Fruit fly (Drosophila melanogaster) whole organism, embryonic: ENCODE data around the gene CG3339.

Source experiments
- Abd-B ChIP-seq: fragments of 200-800 bp; sonication (Bioruptor generic); optimal IDR thresholded peaks from 2 replicates; lab custom pipeline; 2018; ENCODE audit warnings: missing biosample characterization, mild to moderate bottlenecking, missing genetic modification characterization, moderate library complexity
- BtbVII ChIP-seq: fragments of 200-800 bp; sonication (Bioruptor generic); optimal IDR thresholded peaks from 3 replicates; lab custom pipeline; 2017; ENCODE audit warnings: missing biosample characterization, mild to moderate bottlenecking, missing genetic modification characterization
- CG10543 ChIP-seq: fragments of 200-800 bp; sonication (Bioruptor generic); optimal IDR thresholded peaks from 3 replicates; lab custom pipeline; 2017; ENCODE audit warnings: missing biosample characterization, mild to moderate bottlenecking, missing genetic modification characterization, moderate library complexity
- CG10654 ChIP-seq: fragments of 200-800 bp; sonication (Bioruptor generic); optimal IDR thresholded peaks from 2 replicates; lab custom pipeline; 2016; ENCODE audit warnings: missing biosample characterization, missing genetic modification characterization
- CG11398 ChIP-seq: fragments of 200-800 bp; sonication (Bioruptor generic); optimal IDR thresholded peaks from 2 replicates; lab custom pipeline; 2016; ENCODE audit warnings: missing biosample characterization, missing genetic modification characterization
- CG12219 ChIP-seq: fragments of 200-800 bp; sonication (Bioruptor generic); optimal IDR thresholded peaks from 3 replicates; lab custom pipeline; 2018; ENCODE audit warnings: missing biosample characterization, mild to moderate bottlenecking, missing genetic modification characterization
- CG1233 ChIP-seq: fragments of 200-800 bp; sonication (Bioruptor generic); optimal IDR thresholded peaks from 4 replicates; lab custom pipeline; 2018; ENCODE audit warnings: missing biosample characterization, mild to moderate bottlenecking, missing genetic modification characterization
- CG14667 ChIP-seq: fragments of 200-800 bp; sonication (Bioruptor generic); IDR thresholded peaks from 2 replicates; pipeline ENCODE4 v1.3.6; 2022; ENCODE audit warnings: missing biosample characterization, missing genetic modification characterization
- CG15011 ChIP-seq: fragments of 200-800 bp; sonication (Bioruptor generic); optimal IDR thresholded peaks from 3 replicates; lab custom pipeline; 2018; ENCODE audit warnings: missing biosample characterization, mild to moderate bottlenecking, missing genetic modification characterization
- CG15514 ChIP-seq: fragments of 200-800 bp; sonication (Bioruptor generic); optimal IDR thresholded peaks from 3 replicates; lab custom pipeline; 2017; ENCODE audit warnings: missing biosample characterization, missing genetic modification characterization, mild to moderate bottlenecking, moderate library complexity, missing genetic modification reagents
- CG17802 ChIP-seq: fragments of 200-800 bp; sonication (Bioruptor generic); optimal IDR thresholded peaks from 2 replicates; lab custom pipeline; 2018; ENCODE audit warnings: missing biosample characterization, mild to moderate bottlenecking, missing genetic modification characterization, moderate library complexity
- CG17912 ChIP-seq: fragments of 200-800 bp; sonication (Bioruptor generic); optimal IDR thresholded peaks from 2 replicates; lab custom pipeline; 2018; ENCODE audit warnings: missing biosample characterization, mild to moderate bottlenecking, missing genetic modification characterization
- CG18262 ChIP-seq: fragments of 200-800 bp; optimal IDR thresholded peaks from 3 replicates; lab custom pipeline; 2019; ENCODE audit warnings: missing biosample characterization, mild to moderate bottlenecking, missing genetic modification characterization, moderate library complexity
- CG33557 ChIP-seq: fragments of 200-800 bp; sonication (Bioruptor generic); optimal IDR thresholded peaks from 2 replicates; lab custom pipeline; 2019; ENCODE audit warnings: missing biosample characterization, mild to moderate bottlenecking, missing genetic modification characterization, moderate library complexity
- CG3407 ChIP-seq: fragments of 200-800 bp; sonication (Bioruptor generic); optimal IDR thresholded peaks from 2 replicates; lab custom pipeline; 2018; ENCODE audit warnings: missing biosample characterization, mild to moderate bottlenecking, missing genetic modification characterization
- CG4328 ChIP-seq: fragments of 200-800 bp; sonication (Bioruptor generic); optimal IDR thresholded peaks from 3 replicates; lab custom pipeline; 2017; ENCODE audit warnings: missing biosample characterization, missing genetic modification reagents, missing genetic modification characterization
- CG4730 ChIP-seq: fragments of 200-800 bp; sonication (Bioruptor generic); IDR thresholded peaks from 2 replicates; pipeline ENCODE4 v1.3.6; 2022; ENCODE audit warnings: missing biosample characterization, missing genetic modification characterization
- CG7745 ChIP-seq: fragments of 200-800 bp; sonication (Bioruptor generic); optimal IDR thresholded peaks from 2 replicates; lab custom pipeline; 2018; ENCODE audit warnings: missing biosample characterization, mild to moderate bottlenecking, missing genetic modification characterization, moderate library complexity
- CG7839 ChIP-seq: fragments of 200-800 bp; sonication (Bioruptor generic); optimal IDR thresholded peaks from 3 replicates; lab custom pipeline; 2018; ENCODE audit warnings: missing biosample characterization, mild to moderate bottlenecking, missing genetic modification characterization, moderate library complexity
- CG7963 ChIP-seq: fragments of 200-800 bp; sonication (Bioruptor generic); IDR thresholded peaks from 3 replicates; pipeline ENCODE4 v1.3.6; 2022; ENCODE audit warnings: missing biosample characterization, missing genetic modification characterization; ENCODE audit not compliant: partially characterized antibody
- CG8359 ChIP-seq: fragments of 200-800 bp; sonication (Bioruptor generic); optimal IDR thresholded peaks from 2 replicates; lab custom pipeline; 2017; ENCODE audit warnings: missing biosample characterization, mild to moderate bottlenecking, missing genetic modification characterization, borderline replicate concordance
- CG9727 ChIP-seq: fragments of 200-800 bp; sonication (Bioruptor generic); optimal IDR thresholded peaks from 3 replicates; lab custom pipeline; 2017; ENCODE audit warnings: missing biosample characterization, mild to moderate bottlenecking, missing genetic modification characterization
- D19A ChIP-seq: fragments of 200-800 bp; optimal IDR thresholded peaks from 3 replicates; lab custom pipeline; 2019; ENCODE audit warnings: missing biosample characterization, mild to moderate bottlenecking, missing genetic modification characterization, moderate library complexity
- Dek ChIP-seq: fragments of 200-800 bp; sonication (Bioruptor generic); optimal IDR thresholded peaks from 3 replicates; lab custom pipeline; 2019; ENCODE audit warnings: missing biosample characterization, mild to moderate bottlenecking, missing genetic modification characterization, moderate library complexity
- H15 ChIP-seq: fragments of 200-800 bp; sonication (Bioruptor generic); IDR thresholded peaks from 3 replicates; pipeline ENCODE4 v1.3.6; 2022; ENCODE audit warnings: missing biosample characterization, missing genetic modification characterization
- H2.0 ChIP-seq: fragments of 200-800 bp; sonication (Bioruptor generic); IDR thresholded peaks from 2 replicates; pipeline ENCODE4 v1.3.6; 2022; ENCODE audit warnings: missing biosample characterization, missing genetic modification characterization
- HHEX ChIP-seq: fragments of 200-800 bp; sonication (Bioruptor generic); optimal IDR thresholded peaks from 3 replicates; lab custom pipeline; 2017; ENCODE audit warnings: missing biosample characterization, mild to moderate bottlenecking, missing genetic modification characterization, missing genetic modification reagents
- Hey ChIP-seq: fragments of 200-800 bp; sonication (Bioruptor generic); optimal IDR thresholded peaks from 3 replicates; lab custom pipeline; 2018; ENCODE audit warnings: missing biosample characterization, mild to moderate bottlenecking, missing genetic modification characterization
- Hr3 ChIP-seq: fragments of 200-800 bp; sonication (Bioruptor generic); optimal IDR thresholded peaks from 3 replicates; lab custom pipeline; 2016; ENCODE audit warnings: missing biosample characterization, missing genetic modification characterization
- Med ChIP-seq: fragments of 200-800 bp; sonication (Bioruptor generic); peaks from one replicate; lab custom pipeline; 2016; ENCODE audit warnings: missing biosample characterization, missing genetic modification characterization, mild to moderate bottlenecking, inconsistent platforms, moderate library complexity
- Opbp ChIP-seq: fragments of 200-800 bp; sonication (Bioruptor generic); IDR thresholded peaks from 3 replicates; pipeline ENCODE4 v1.3.6; 2022; ENCODE audit warnings: missing biosample characterization, missing genetic modification characterization; ENCODE audit not compliant: partially characterized antibody
- PHDP ChIP-seq: fragments of 200-800 bp; sonication (Bioruptor generic); optimal IDR thresholded peaks from 3 replicates; lab custom pipeline; 2018; ENCODE audit warnings: missing biosample characterization, mild to moderate bottlenecking, missing genetic modification characterization, moderate library complexity
- bab2 ChIP-seq: fragments of 200-800 bp; sonication (Bioruptor generic); optimal IDR thresholded peaks from 2 replicates; lab custom pipeline; 2016; ENCODE audit warnings: missing biosample characterization, missing genetic modification characterization
- fru ChIP-seq: fragments of >200 bp; optimal IDR thresholded peaks from 2 replicates; lab custom pipeline; 2017
- gcm ChIP-seq: fragments of 200-800 bp; sonication (Bioruptor generic); optimal IDR thresholded peaks from 2 replicates; lab custom pipeline; 2019; ENCODE audit warnings: missing biosample characterization, mild to moderate bottlenecking, missing genetic modification characterization, moderate library complexity
- klu ChIP-seq: fragments of 200-800 bp; sonication (Bioruptor generic); IDR thresholded peaks from 2 replicates; pipeline ENCODE4 v1.3.6; 2022; ENCODE audit warnings: missing biosample characterization, missing genetic modification characterization
- nom ChIP-seq: fragments of 200-800 bp; sonication (Bioruptor generic); optimal IDR thresholded peaks from 2 replicates; lab custom pipeline; 2017; ENCODE audit warnings: missing biosample characterization, missing genetic modification characterization, mild to moderate bottlenecking, moderate library complexity, missing genetic modification reagents
- peb ChIP-seq: fragments of 200-800 bp; sonication (Bioruptor generic); IDR thresholded peaks from 2 replicates; pipeline ENCODE4 v1.3.6; 2022; ENCODE audit warnings: missing biosample characterization, missing genetic modification characterization
- pfk ChIP-seq: fragments of 200-800 bp; sonication (Bioruptor generic); optimal IDR thresholded peaks from 2 replicates; lab custom pipeline; 2018; ENCODE audit warnings: missing biosample characterization, mild to moderate bottlenecking, missing genetic modification characterization, moderate library complexity
- pita ChIP-seq: fragments of 200-800 bp; sonication (Bioruptor generic); optimal IDR thresholded peaks from 2 replicates; lab custom pipeline; 2017; ENCODE audit warnings: missing biosample characterization, mild to moderate bottlenecking, missing genetic modification characterization
- pnt ChIP-seq: fragments of 200-800 bp; sonication (Bioruptor generic); optimal IDR thresholded peaks from 3 replicates; lab custom pipeline; 2016; ENCODE audit warnings: missing biosample characterization, missing genetic modification characterization
- sd ChIP-seq: fragments of 200-800 bp; sonication (Bioruptor generic); optimal IDR thresholded peaks from 3 replicates; lab custom pipeline; 2018; ENCODE audit warnings: missing biosample characterization, mild to moderate bottlenecking, missing genetic modification characterization, moderate library complexity
- sob ChIP-seq: fragments of 200-800 bp; sonication (Bioruptor generic); IDR thresholded peaks from 2 replicates; pipeline ENCODE4 v1.3.6; 2022; ENCODE audit warnings: missing biosample characterization, missing genetic modification characterization
- stc ChIP-seq: fragments of 200-800 bp; sonication (Bioruptor generic); IDR thresholded peaks from 2 replicates; pipeline ENCODE4 v1.3.6; 2022; ENCODE audit warnings: missing biosample characterization, missing genetic modification characterization
- tll ChIP-seq, 2 experiments: fragments of 200-800 bp in 1 of 2; fragments of >200 bp in 1 of 2; sonication (Bioruptor generic) in 1 of 2; optimal IDR thresholded peaks; 2 replicates each; lab custom pipeline; 2017 to 2019; ENCODE audit warnings: missing biosample characterization in 2 of 2, missing genetic modification characterization in 2 of 2, mild to moderate bottlenecking in 1 of 2, moderate library complexity in 1 of 2
- trh ChIP-seq: fragments of 200-800 bp; sonication (Bioruptor generic); optimal IDR thresholded peaks from 2 replicates; lab custom pipeline; 2016; ENCODE audit warnings: missing biosample characterization, missing genetic modification characterization
- vvl ChIP-seq: fragments of 200-800 bp; sonication (Bioruptor generic); IDR thresholded peaks from 2 replicates; pipeline ENCODE4 v1.3.6; 2022; ENCODE audit warnings: missing biosample characterization, missing genetic modification characterization
- wek ChIP-seq: fragments of 200-800 bp; sonication (Bioruptor generic); optimal IDR thresholded peaks from 3 replicates; lab custom pipeline; 2018; ENCODE audit warnings: missing biosample characterization, mild to moderate bottlenecking, missing genetic modification characterization, moderate library complexity

Gene CG3339

dm6 chr3R:27274533-27275447 lies 47.3 kb downstream of the CG3339 start, which contains the start of gene CG5938 (continued):
- peak; percentile 0 for TF ChIP-seq HHEX (GFP tag; lab: Kevin White, UChicago)
- TF ChIP-seq PHDP (tag; lab: Kevin White, UChicago): peak; percentile 14
- TF ChIP-seq CG1233 (GFP tag; lab: Kevin White, UChicago): no peak
- TF ChIP-seq nom (GFP tag; lab: Kevin White, UChicago): peak; percentile 54
- TF ChIP-seq CG7963 (GFP tag; lab: Robert Waterston, UW): no peak
- peak; percentile 10 for TF ChIP-seq CG9727 (GFP tag; lab: Kevin White, UChicago)
- TF ChIP-seq Abd-B (GFP tag; lab: Kevin White, UChicago): peak; percentile 25
- TF ChIP-seq Opbp: no peak
- TF ChIP-seq trh (GFP tag; lab: Kevin White, UChicago): no peak
- no peak for TF ChIP-seq CG7745 (tag; lab: Kevin White, UChicago)
- no peak for TF ChIP-seq Hey (tag; lab: Kevin White, UChicago)
- TF ChIP-seq CG33557 (GFP tag; lab: Kevin White, UChicago): no peak
- TF ChIP-seq Dek (tag; lab: Kevin White, UChicago): peak; percentile 22
- no peak for TF ChIP-seq CG8359
- TF ChIP-seq pfk (GFP tag; lab: Kevin White, UChicago): no peak
- no peak for TF ChIP-seq stc (GFP tag; lab: Robert Waterston, UW)
- TF ChIP-seq CG4328 (GFP tag; lab: Kevin White, UChicago): no peak
- TF ChIP-seq CG4730 (GFP tag; lab: Robert Waterston, UW): no peak
- TF ChIP-seq CG17802 (tag; lab: Kevin White, UChicago): peak; percentile 0
- peak; percentile 78 for TF ChIP-seq Med (GFP tag; lab: Kevin White, UChicago)
- no peak for TF ChIP-seq gcm
- TF ChIP-seq bab2: no peak
- TF ChIP-seq pnt (GFP tag; lab: Kevin White, UChicago): no peak
- TF ChIP-seq vvl (GFP tag; lab: Robert Waterston, UW): no peak
- no peak for TF ChIP-seq fru (lab: Kevin White, UChicago)
- no peak for TF ChIP-seq peb (GFP tag; lab: Robert Waterston, UW)
- TF ChIP-seq CG11398 (GFP tag; lab: Kevin White, UChicago): no peak
- TF ChIP-seq CG3407: no peak
- TF ChIP-seq D19A (tag; lab: Kevin White, UChicago): peak; percentile 2
- TF ChIP-seq wek (GFP tag; lab: Kevin White, UChicago): no peak
- TF ChIP-seq CG10654 (GFP tag; lab: Kevin White, UChicago): peak; percentile 0
- TF ChIP-seq CG7839 (tag; lab: Kevin White, UChicago): peak; percentile 18
- no peak for TF ChIP-seq CG14667 (GFP tag; lab: Robert Waterston, UW)
- no peak for TF ChIP-seq H15 (GFP tag; lab: Robert Waterston, UW)
- TF ChIP-seq BtbVII (GFP tag; lab: Kevin White, UChicago): no peak
- no peak for TF ChIP-seq pita (GFP tag; lab: Kevin White, UChicago)
- TF ChIP-seq Hr3 (GFP tag; lab: Kevin White, UChicago): peak; percentile 24
- TF ChIP-seq CG18262 (tag; lab: Kevin White, UChicago): peak; percentile 36
- no peak for TF ChIP-seq CG10543
- no peak for TF ChIP-seq CG17912 (GFP tag; lab: Kevin White, UChicago)
- TF ChIP-seq tll (GFP tag; optimal IDR thresholded peaks at IDR 0.05; lab: Kevin White, UChicago): peak in 1 of 2 experiments; percentile 76
- no peak for TF ChIP-seq sd (tag; lab: Kevin White, UChicago)
- TF ChIP-seq CG15011 (GFP tag; lab: Kevin White, UChicago): no peak
- TF ChIP-seq CG12219 (GFP tag; lab: Kevin White, UChicago): no peak
- 0 out of 2 replicates have a peak, but pooled peaks have one; percentile 9 for TF ChIP-seq sob (GFP tag; lab: Robert Waterston, UW)
- no peak for TF ChIP-seq klu (GFP tag; lab: Robert Waterston, UW)
- TF ChIP-seq CG15514: peak; percentile 62
- TF ChIP-seq H2.0 (GFP tag; lab: Robert Waterston, UW): peak; percentile 55
